Fruit fly (Drosophila melanogaster) whole organism, embryonic: Measurements from ENCODE around the gene CG14273.
A peak's percentile ranks its signal among the peaks of the same experiment; 100 is the strongest.

Source experiments
- Bgb ChIP-seq: fragments of 200-800 bp; sonication (Bioruptor generic); IDR thresholded peaks from 2 replicates; pipeline ENCODE4 v1.3.6; 2022; ENCODE audit warnings: missing biosample characterization, missing genetic modification characterization; ENCODE audit not compliant: partially characterized antibody
- Bteb2 ChIP-seq: fragments of 200-800 bp; sonication (Bioruptor generic); optimal IDR thresholded peaks from 2 replicates; lab custom pipeline; 2016; ENCODE audit warnings: missing biosample characterization, missing genetic modification characterization
- C15 ChIP-seq: fragments of 200-800 bp; sonication (Bioruptor generic); IDR thresholded peaks from 3 replicates; pipeline ENCODE4 v1.3.6; 2022; ENCODE audit warnings: missing biosample characterization, missing genetic modification characterization
- CG1024 ChIP-seq: fragments of 200-800 bp; sonication (Bioruptor generic); IDR thresholded peaks from 2 replicates; pipeline ENCODE4 v1.3.6; 2022; ENCODE audit warnings: missing biosample characterization, missing genetic modification characterization
- CG10274 ChIP-seq: fragments of 200-800 bp; sonication (Bioruptor generic); optimal IDR thresholded peaks from 3 replicates; lab custom pipeline; 2017; ENCODE audit warnings: missing biosample characterization, mild to moderate bottlenecking, missing genetic modification characterization
- CG11247 ChIP-seq: fragments of 200-800 bp; sonication (Bioruptor generic); IDR thresholded peaks from 2 replicates; pipeline ENCODE4 v1.3.6; 2022; ENCODE audit warnings: missing biosample characterization, missing genetic modification characterization
- CG11504 ChIP-seq: fragments of 200-800 bp; sonication (Bioruptor generic); optimal IDR thresholded peaks from 3 replicates; lab custom pipeline; 2019; ENCODE audit warnings: missing biosample characterization, mild to moderate bottlenecking, missing genetic modification characterization, moderate library complexity
- CG12104 ChIP-seq: fragments of 200-800 bp; sonication (Bioruptor generic); optimal IDR thresholded peaks from 3 replicates; lab custom pipeline; 2016; ENCODE audit warnings: missing biosample characterization, missing genetic modification characterization
- CG15601 ChIP-seq: fragments of 200-800 bp; sonication (Bioruptor generic); optimal IDR thresholded peaks from 3 replicates; lab custom pipeline; 2019; ENCODE audit warnings: missing biosample characterization, mild to moderate bottlenecking, missing genetic modification characterization, moderate library complexity
- CG16813 ChIP-seq: fragments of 200-800 bp; sonication (Bioruptor generic); IDR thresholded peaks from 3 replicates; pipeline ENCODE4 v1.3.6; 2022; ENCODE audit warnings: missing biosample characterization, missing genetic modification characterization; ENCODE audit not compliant: partially characterized antibody
- CG17361 ChIP-seq: fragments of 200-800 bp; sonication (Bioruptor generic); IDR thresholded peaks from 3 replicates; pipeline ENCODE4 v1.3.6; 2022; ENCODE audit warnings: missing biosample characterization, missing genetic modification characterization
- CG17568 ChIP-seq: fragments of 200-800 bp; sonication (Bioruptor generic); optimal IDR thresholded peaks from 2 replicates; lab custom pipeline; 2018; ENCODE audit warnings: missing biosample characterization, mild to moderate bottlenecking, missing genetic modification characterization, moderate library complexity
- CG17829 ChIP-seq: fragments of 200-800 bp; optimal IDR thresholded peaks from 2 replicates; lab custom pipeline; 2019; ENCODE audit warnings: missing biosample characterization, mild to moderate bottlenecking, missing genetic modification characterization, moderate library complexity
- CG18619 ChIP-seq: fragments of 200-800 bp; sonication (Bioruptor generic); optimal IDR thresholded peaks from 3 replicates; lab custom pipeline; 2017; ENCODE audit warnings: missing biosample characterization, mild to moderate bottlenecking, missing genetic modification characterization
- CG2120 ChIP-seq: fragments of 200-800 bp; sonication (Bioruptor generic); optimal IDR thresholded peaks from 3 replicates; lab custom pipeline; 2016; ENCODE audit warnings: missing biosample characterization, missing genetic modification characterization
- CG31224 ChIP-seq: fragments of 200-800 bp; sonication (Bioruptor generic); IDR thresholded peaks from 2 replicates; pipeline ENCODE4 v1.3.6; 2022; ENCODE audit warnings: missing biosample characterization, missing genetic modification characterization
- CG7839 ChIP-seq: fragments of 200-800 bp; sonication (Bioruptor generic); optimal IDR thresholded peaks from 3 replicates; lab custom pipeline; 2018; ENCODE audit warnings: missing biosample characterization, mild to moderate bottlenecking, missing genetic modification characterization, moderate library complexity
- CG9876 ChIP-seq: fragments of 200-800 bp; sonication (Bioruptor generic); optimal IDR thresholded peaks from 2 replicates; lab custom pipeline; 2016; ENCODE audit warnings: missing biosample characterization, missing genetic modification characterization
- D ChIP-seq, 2 experiments: fragments of 200-800 bp in 1 of 2; fragments of >200 bp in 1 of 2; sonication (Bioruptor generic) in 1 of 2; optimal IDR thresholded peaks; 2 replicates in 1 of 2; 3 replicates in 1 of 2; lab custom pipeline; 2017; ENCODE audit warnings: mild to moderate bottlenecking in 1 of 2, missing biosample characterization in 1 of 2, missing genetic modification characterization in 1 of 2, missing genetic modification reagents in 1 of 2
- Dip3 ChIP-seq: fragments of 200-800 bp; sonication (Bioruptor generic); optimal IDR thresholded peaks from 3 replicates; lab custom pipeline; 2016; ENCODE audit warnings: missing biosample characterization, missing genetic modification characterization
- Doc2 ChIP-seq: fragments of 200-800 bp; sonication (Bioruptor generic); IDR thresholded peaks from 2 replicates; pipeline ENCODE4 v1.3.6; 2022; ENCODE audit warnings: missing biosample characterization, missing genetic modification characterization
- Ets97D ChIP-seq: fragments of 200-800 bp; sonication (Bioruptor generic); optimal IDR thresholded peaks from 3 replicates; lab custom pipeline; 2016; ENCODE audit warnings: missing biosample characterization, missing genetic modification characterization
- HLH54F ChIP-seq: fragments of 200-800 bp; sonication (Bioruptor generic); optimal IDR thresholded peaks from 3 replicates; lab custom pipeline; 2016; ENCODE audit warnings: missing biosample characterization, missing genetic modification characterization
- Hr51 ChIP-seq, 2 experiments: fragments of 200-800 bp; sonication (Bioruptor generic); optimal IDR thresholded peaks; 2 replicates in 1 of 2; 3 replicates in 1 of 2; lab custom pipeline; 2016 to 2018; ENCODE audit warnings: missing biosample characterization in 2 of 2, missing genetic modification characterization in 2 of 2, mild to moderate bottlenecking in 1 of 2, moderate library complexity in 1 of 2
- Kr ChIP-seq: fragments of 200-800 bp; sonication (Bioruptor generic); optimal IDR thresholded peaks from 2 replicates; lab custom pipeline; 2017; ENCODE audit warnings: missing biosample characterization, mild to moderate bottlenecking, missing genetic modification characterization
- Nf-YC ChIP-seq: fragments of 200-800 bp; optimal IDR thresholded peaks from 3 replicates; lab custom pipeline; 2019; ENCODE audit warnings: missing biosample characterization, mild to moderate bottlenecking, missing genetic modification characterization, moderate library complexity
- Oaz ChIP-seq: fragments of 200-800 bp; sonication (Bioruptor generic); IDR thresholded peaks from 2 replicates; pipeline ENCODE4 v1.3.6; 2022; ENCODE audit warnings: missing biosample characterization, missing genetic modification characterization
- Oli ChIP-seq: fragments of 200-800 bp; sonication (Bioruptor generic); optimal IDR thresholded peaks from 2 replicates; lab custom pipeline; 2018; ENCODE audit warnings: missing biosample characterization, mild to moderate bottlenecking, missing genetic modification characterization, moderate library complexity
- Spps ChIP-seq: fragments of 200-800 bp; sonication (Bioruptor generic); optimal IDR thresholded peaks from 2 replicates; lab custom pipeline; 2018; ENCODE audit warnings: missing biosample characterization, mild to moderate bottlenecking, missing genetic modification characterization
- Tbp ChIP-seq: fragments of >200 bp; optimal IDR thresholded peaks from 2 replicates; lab custom pipeline; 2018; ENCODE audit warnings: missing biosample characterization, missing genetic modification characterization
- Vsx1 ChIP-seq: fragments of 200-800 bp; sonication (Bioruptor generic); optimal IDR thresholded peaks from 2 replicates; lab custom pipeline; 2017; ENCODE audit warnings: missing biosample characterization, mild to moderate bottlenecking, missing genetic modification characterization, missing genetic modification reagents
- btn ChIP-seq: fragments of 200-800 bp; sonication (Bioruptor generic); optimal IDR thresholded peaks from 2 replicates; lab custom pipeline; 2016; ENCODE audit warnings: missing biosample characterization, missing genetic modification characterization
- cato ChIP-seq: fragments of 200-800 bp; sonication (Bioruptor generic); optimal IDR thresholded peaks from 2 replicates; lab custom pipeline; 2016; ENCODE audit warnings: missing biosample characterization, missing genetic modification characterization, borderline replicate concordance
- chn ChIP-seq: fragments of 200-800 bp; sonication (Bioruptor generic); optimal IDR thresholded peaks from 2 replicates; lab custom pipeline; 2016; ENCODE audit warnings: missing biosample characterization, missing genetic modification characterization
- danr ChIP-seq: fragments of 200-800 bp; sonication (Bioruptor generic); IDR thresholded peaks from 2 replicates; pipeline ENCODE4 v1.3.6; 2022; ENCODE audit warnings: missing biosample characterization, missing genetic modification characterization
- fru ChIP-seq: fragments of >200 bp; optimal IDR thresholded peaks from 2 replicates; lab custom pipeline; 2017
- grau ChIP-seq: fragments of 200-800 bp; optimal IDR thresholded peaks from 3 replicates; lab custom pipeline; 2019; ENCODE audit warnings: missing biosample characterization, mild to moderate bottlenecking, missing genetic modification characterization, moderate library complexity
- gt ChIP-seq: fragments of 200-800 bp; sonication (Bioruptor generic); IDR thresholded peaks from 2 replicates; pipeline ENCODE4 v1.3.6; 2022; ENCODE audit warnings: missing biosample characterization, missing genetic modification characterization
- jigr1 ChIP-seq: fragments of 200-800 bp; sonication (Bioruptor generic); IDR thresholded peaks from 3 replicates; pipeline ENCODE4 v1.3.6; 2022; ENCODE audit warnings: missing biosample characterization, missing genetic modification characterization
- lola ChIP-seq, 3 experiments: fragments of >200 bp in 2 of 3; fragments of 200-800 bp in 1 of 3; sonication (Bioruptor generic) in 1 of 3; optimal IDR thresholded peaks; 2 replicates each; lab custom pipeline; 2017 to 2019; ENCODE audit warnings: missing biosample characterization in 3 of 3, missing genetic modification characterization in 3 of 3, mild to moderate bottlenecking in 1 of 3, moderate library complexity in 1 of 3
- maf-S ChIP-seq: fragments of 200-800 bp; sonication (Bioruptor generic); optimal IDR thresholded peaks from 2 replicates; lab custom pipeline; 2016; ENCODE audit warnings: missing biosample characterization, missing genetic modification characterization
- mld ChIP-seq: fragments of 200-800 bp; sonication (Bioruptor generic); IDR thresholded peaks from 3 replicates; pipeline ENCODE4 v1.3.6; 2022; ENCODE audit warnings: missing biosample characterization, missing genetic modification characterization; ENCODE audit not compliant: partially characterized antibody
- oc ChIP-seq: fragments of 200-800 bp; sonication (Bioruptor generic); optimal IDR thresholded peaks from 2 replicates; lab custom pipeline; 2018; ENCODE audit warnings: missing biosample characterization, mild to moderate bottlenecking, missing genetic modification characterization, moderate library complexity
- prd ChIP-seq, 3 experiments: fragments of >200 bp in 2 of 3; fragments of 200-800 bp in 1 of 3; sonication (Bioruptor generic) in 1 of 3; optimal IDR thresholded peaks in 2 of 3; IDR thresholded peaks in 1 of 3; 2 replicates in 2 of 3; 3 replicates in 1 of 3; pipeline versions ENCODE4 v1.3.6 to Lab custom; 2017 to 2022; ENCODE audit warnings: missing biosample characterization in 1 of 3, missing genetic modification characterization in 1 of 3
- rib ChIP-seq: fragments of 200-800 bp; sonication (Bioruptor generic); IDR thresholded peaks from 2 replicates; pipeline ENCODE4 v1.3.6; 2022; ENCODE audit warnings: missing biosample characterization, missing genetic modification characterization
- row ChIP-seq: fragments of 200-800 bp; sonication (Bioruptor generic); IDR thresholded peaks from 3 replicates; pipeline ENCODE4 v1.3.6; 2022; ENCODE audit warnings: missing biosample characterization, missing genetic modification characterization
- tio ChIP-seq: fragments of 200-800 bp; sonication (Bioruptor generic); optimal IDR thresholded peaks from 2 replicates; lab custom pipeline; 2017; ENCODE audit warnings: missing biosample characterization, missing genetic modification characterization, inconsistent platforms
- tx ChIP-seq: fragments of 200-800 bp; sonication (Bioruptor generic); optimal IDR thresholded peaks from 2 replicates; lab custom pipeline; 2016; ENCODE audit warnings: missing biosample characterization, missing genetic modification characterization
- zen2 ChIP-seq: fragments of 200-800 bp; sonication (Bioruptor generic); IDR thresholded peaks from 3 replicates; pipeline ENCODE4 v1.3.6; 2022; ENCODE audit warnings: missing biosample characterization, missing genetic modification characterization; ENCODE audit not compliant: partially characterized antibody
- zfh2 ChIP-seq: fragments of 200-800 bp; sonication (Bioruptor generic); optimal IDR thresholded peaks from 2 replicates; lab custom pipeline; 2016; ENCODE audit warnings: missing biosample characterization, missing genetic modification characterization

CG14273 gene

dm6 chr2L:8382646-8383045, 40.2 kb downstream of the CG14273 start, which contains the start of the genes CG13392 and Rcd4 (continued):
- TF ChIP-seq CG17829 (tag; lab: Kevin White, UChicago), result peak; percentile 70
- no peak for TF ChIP-seq Oli (tag; lab: Kevin White, UChicago)
- peak; percentile 88 for TF ChIP-seq CG2120 (GFP tag; lab: Kevin White, UChicago)
- TF ChIP-seq prd (optimal IDR thresholded peaks at IDR 0.05; lab: Kevin White, UChicago), result no peak
- TF ChIP-seq prd (GFP tag; IDR thresholded peaks at IDR 0.05; lab: Robert Waterston, UW), result peak; percentile 53; the same call in 2 of the 3 replicates
- TF ChIP-seq CG16813 (GFP tag; lab: Robert Waterston, UW), result peak; percentile 57
- TF ChIP-seq chn, result peak; percentile 50
- peak; percentile 13; the same call in 1 of the 3 replicates for TF ChIP-seq mld
- no peak for TF ChIP-seq Vsx1 (GFP tag; lab: Kevin White, UChicago)
- TF ChIP-seq rib (GFP tag; lab: Robert Waterston, UW), result peak; percentile 76
- peak; percentile 36 for TF ChIP-seq CG18619 (GFP tag; lab: Kevin White, UChicago)
- peak; percentile 72; the same call in 2 of the 3 replicates for TF ChIP-seq zen2 (GFP tag; lab: Robert Waterston, UW)
- TF ChIP-seq C15 (GFP tag; lab: Robert Waterston, UW), result no peak
- peak; percentile 79 for TF ChIP-seq Dip3
- no peak for TF ChIP-seq CG17568
- TF ChIP-seq CG9876 (GFP tag; lab: Kevin White, UChicago), result peak; percentile 45
- peak; percentile 69 for TF ChIP-seq CG11247
- TF ChIP-seq Hr51 (GFP tag; optimal IDR thresholded peaks at IDR 0.05; lab: Kevin White, UChicago), result peak; percentile 20 to 76
- TF ChIP-seq Tbp, result no peak
- peak; percentile 14 for TF ChIP-seq CG15601 (tag; lab: Kevin White, UChicago)
- no peak for TF ChIP-seq tio (GFP tag; lab: Kevin White, UChicago)
- no peak for TF ChIP-seq CG10274
- TF ChIP-seq HLH54F (GFP tag; lab: Kevin White, UChicago), result peak; percentile 81
- TF ChIP-seq CG7839 (tag; lab: Kevin White, UChicago), result peak; percentile 36
- TF ChIP-seq CG12104 (GFP tag; lab: Kevin White, UChicago), result no peak
- no peak for TF ChIP-seq Doc2
- TF ChIP-seq zfh2 (GFP tag; lab: Kevin White, UChicago), result peak; percentile 82
- TF ChIP-seq Oaz (GFP tag; lab: Robert Waterston, UW), result no peak
- TF ChIP-seq CG11504 (tag; lab: Kevin White, UChicago), result peak; percentile 46
- TF ChIP-seq Bteb2 (GFP tag; lab: Kevin White, UChicago), result peak; percentile 57
- TF ChIP-seq CG17361 (GFP tag; lab: Robert Waterston, UW), result peak; percentile 28; the same call in 1 of the 3 replicates
- TF ChIP-seq btn (GFP tag; lab: Kevin White, UChicago), result peak; percentile 30
- TF ChIP-seq fru (lab: Kevin White, UChicago), result no peak
- TF ChIP-seq gt (GFP tag; lab: Robert Waterston, UW), result no peak
- TF ChIP-seq Nf-YC (tag; lab: Kevin White, UChicago), result peak; percentile 17
- peak; percentile 47 for TF ChIP-seq maf-S (GFP tag; lab: Kevin White, UChicago)
- no peak for TF ChIP-seq Spps (tag; lab: Kevin White, UChicago)
- TF ChIP-seq CG31224 (GFP tag; lab: Robert Waterston, UW), result no peak; the same call in 1 of the 2 replicates
- no peak for TF ChIP-seq oc (tag; lab: Kevin White, UChicago)
- no peak for TF ChIP-seq danr (GFP tag; lab: Robert Waterston, UW)
- no peak for TF ChIP-seq jigr1 (GFP tag; lab: Robert Waterston, UW)
- peak; percentile 67 for TF ChIP-seq tx (GFP tag; lab: Kevin White, UChicago)
- peak; percentile 72 for TF ChIP-seq Bgb (GFP tag; lab: Robert Waterston, UW)
- peak; percentile 94 for TF ChIP-seq grau (tag; lab: Kevin White, UChicago)
- TF ChIP-seq cato (GFP tag; lab: Kevin White, UChicago), result no peak
- TF ChIP-seq D (optimal IDR thresholded peaks at IDR 0.05; lab: Kevin White, UChicago), result no peak
- TF ChIP-seq D (GFP tag; optimal IDR thresholded peaks at IDR 0.05; lab: Kevin White, UChicago), result no peak
- TF ChIP-seq Ets97D, result peak; percentile 81
- TF ChIP-seq Kr (GFP tag; lab: Kevin White, UChicago), result no peak
- TF ChIP-seq CG1024, result 0 out of 2 replicates have a peak, but pooled peaks have one; percentile 16
- TF ChIP-seq lola (GFP tag; optimal IDR thresholded peaks at IDR 0.05; lab: Kevin White, UChicago), result peak in 1 of 3 experiments; percentile 6
- TF ChIP-seq row, result peak; percentile 66
